Worm (Caenorhabditis elegans) whole organism, midembryonic: ENCODE data around the gene twk-11.

Experiments used
- cog-1 ChIP-seq: sonication (generic microtip); optimal IDR thresholded peaks from 2 replicates; lab custom pipeline; 2016; ENCODE audit warnings: missing genetic modification characterization, missing compliant biosample characterization
- flt-1 ChIP-seq: fragments of 200-800 bp; sonication (Bioruptor generic); IDR thresholded peaks from 2 replicates; pipeline ENCODE4 v1.3.6; 2022; ENCODE audit warnings: missing genetic modification characterization, missing compliant biosample characterization
- ref-1 ChIP-seq: fragments of 200-800 bp; sonication (Bioruptor generic); conservative IDR thresholded peaks from 2 replicates; pipeline ENCODE4 v1.3.6; 2022; ENCODE audit warnings: missing genetic modification reagents, missing genetic modification characterization, missing compliant biosample characterization
- tab-1 ChIP-seq: fragments of 200-800 bp; sonication (Bioruptor generic); IDR thresholded peaks from 2 replicates; pipeline ENCODE4 v1.3.6; 2022; ENCODE audit warnings: missing genetic modification characterization, missing compliant biosample characterization
- ztf-29 ChIP-seq: fragments of 200-800 bp; sonication (Bioruptor generic); IDR thresholded peaks from 2 replicates; pipeline ENCODE4 v1.3.6; 2022; ENCODE audit warnings: missing genetic modification reagents, missing genetic modification characterization, missing compliant biosample characterization

DNA sequence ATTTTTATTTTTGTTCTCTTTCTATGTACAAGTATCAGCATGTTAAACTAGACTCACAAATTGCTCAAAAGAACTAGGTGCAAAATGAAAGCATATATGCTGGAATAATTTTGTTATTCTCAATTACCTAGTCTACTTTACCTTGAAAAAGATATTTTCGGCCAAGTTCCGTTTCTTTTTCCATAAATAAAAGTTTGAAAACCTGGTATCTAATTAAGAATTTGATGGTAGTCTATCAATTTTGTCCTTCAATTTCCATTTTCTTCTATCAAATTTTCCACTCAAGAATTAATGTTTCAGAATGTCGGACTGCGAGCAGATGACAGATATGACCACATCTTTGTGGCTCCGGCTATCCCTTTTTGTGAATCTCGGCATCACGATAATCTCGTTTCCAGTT lies 32.5 kb downstream of the twk-11 start, which contains the start of gene srab-4:
- TF ChIP-seq flt-1 (GFP tag; lab: Robert Waterston, UW) (no peak), ref-1 (GFP tag; lab: Robert Waterston, UW) (no peak), tab-1 (GFP tag; lab: Robert Waterston, UW) (no peak), ztf-29 (GFP tag; lab: Robert Waterston, UW) (no peak), cog-1 (tag; lab: Kevin White, UChicago) (no peak)
